Worm (Caenorhabditis elegans): ENCODE measurements around the gene T13H5.1.

DNA sequence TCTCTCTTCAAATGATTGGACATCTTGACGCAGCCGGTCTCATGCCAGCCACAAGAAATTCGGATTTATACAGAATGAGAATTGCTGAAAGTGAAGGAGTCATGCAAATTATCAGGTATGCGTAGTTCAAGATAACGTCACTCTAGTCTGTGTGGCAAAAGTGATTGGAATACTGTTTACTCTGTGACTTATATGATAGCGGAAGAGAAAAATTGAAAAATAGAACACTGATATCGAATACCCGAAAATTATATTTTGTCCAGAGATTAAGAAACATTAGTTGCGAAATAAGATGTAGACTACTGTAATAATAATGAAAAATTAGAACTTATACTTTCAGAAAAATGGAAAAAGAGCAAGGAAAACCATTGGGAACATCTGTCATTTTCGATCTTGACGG lies 6.7 kb upstream of the T13H5.1 start:
- no peak for TF ChIP-seq tab-1 (GFP tag; IDR thresholded peaks at IDR 0.05)
- TF ChIP-seq flt-1 (GFP tag; IDR thresholded peaks at IDR 0.05) = no peak
- TF ChIP-seq ztf-23 (GFP tag; IDR thresholded peaks at IDR 0.05) = no peak

Measured in whole organism, midembryonic.